Fruit fly (Drosophila melanogaster): Measurements from ENCODE around the gene Srp54.

Srp54 gene

DNA sequence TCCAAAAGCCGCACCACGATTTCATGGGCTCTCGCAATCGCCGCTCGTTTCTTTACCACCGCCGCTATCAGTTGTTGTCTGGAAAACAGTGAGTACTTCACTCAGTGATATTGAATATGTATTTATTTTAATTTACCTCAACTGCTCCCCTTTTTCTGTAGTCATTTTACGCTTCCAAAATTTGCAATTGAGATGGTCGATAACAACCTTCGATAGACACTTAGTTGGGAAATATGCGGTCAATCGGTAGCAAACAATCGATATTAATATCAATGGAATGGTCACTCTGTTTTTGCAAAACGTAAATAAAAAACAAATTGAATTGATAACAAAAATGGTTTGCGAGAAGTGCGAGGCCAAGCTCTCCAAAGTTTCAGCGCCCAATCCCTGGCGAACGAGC, 22.1 kb upstream of the Srp54 start, which contains the start of the genes CG34183 and CG4537 (continued):
- TF ChIP-seq Lim3 (GFP tag; IDR thresholded peaks at IDR 0.05) (no peak), CG7928 (GFP tag; optimal IDR thresholded peaks at IDR 0.05) (no peak), Aef1 (GFP tag; IDR thresholded peaks at IDR 0.05) (no peak), jing (GFP tag; optimal IDR thresholded peaks at IDR 0.05) (no peak), CTCF (GFP tag; optimal IDR thresholded peaks at IDR 0.05) (no peak), Mes4 (GFP tag; optimal IDR thresholded peaks at IDR 0.05) (no peak), odd (GFP tag; optimal IDR thresholded peaks at IDR 0.05) (no peak), pan (optimal IDR thresholded peaks at IDR 0.05) (no peak), pan (GFP tag; optimal IDR thresholded peaks at IDR 0.05 in 1 of 2, IDR thresholded peaks at IDR 0.05 in 1 of 2) (no peak), CG15696 (tag; optimal IDR thresholded peaks at IDR 0.05) (no peak), unpg (GFP tag; optimal IDR thresholded peaks at IDR 0.05) (no peak), kni (GFP tag; optimal IDR thresholded peaks at IDR 0.05) (no peak), Atf6 (GFP tag; IDR thresholded peaks at IDR 0.05) (no peak), Bgb (GFP tag; IDR thresholded peaks at IDR 0.05; ENCODE audit: partially characterized antibody) (peak; percentile 92), CG2120 (GFP tag; optimal IDR thresholded peaks at IDR 0.05) (peak; percentile 5), Med (GFP tag) (no peak), al (GFP tag; IDR thresholded peaks at IDR 0.05) (no peak), tup (GFP tag; optimal IDR thresholded peaks at IDR 0.05) (no peak), Hsf (GFP tag; optimal IDR thresholded peaks at IDR 0.05) (no peak), chinmo (GFP tag; IDR thresholded peaks at IDR 0.05; ENCODE audit: partially characterized antibody) (peak; percentile 94), CoRest (tag; optimal IDR thresholded peaks at IDR 0.05) (no peak), Ada2b (GFP tag; IDR thresholded peaks at IDR 0.05) (no peak), ken (GFP tag; IDR thresholded peaks at IDR 0.05) (no peak), dmrt11E (tag; optimal IDR thresholded peaks at IDR 0.05) (no peak), CG13624 (GFP tag; optimal IDR thresholded peaks at IDR 0.05) (peak; percentile 40), dati (GFP tag; IDR thresholded peaks at IDR 0.05) (no peak), CG7745 (tag; optimal IDR thresholded peaks at IDR 0.05) (no peak), chif (GFP tag; optimal IDR thresholded peaks at IDR 0.05) (no peak), run (tag; optimal IDR thresholded peaks at IDR 0.05) (no peak), Doc2 (GFP tag; IDR thresholded peaks at IDR 0.05) (no peak), ash1 (GFP tag; optimal IDR thresholded peaks at IDR 0.05) (no peak), ap (GFP tag; IDR thresholded peaks at IDR 0.05) (no peak), Nf-YA (GFP tag; IDR thresholded peaks at IDR 0.05) (no peak), CHES-1-like (GFP tag; optimal IDR thresholded peaks at IDR 0.05) (peak; percentile 57), Poxn (GFP tag; IDR thresholded peaks at IDR 0.05) (no peak), CG1647 (GFP tag; optimal IDR thresholded peaks at IDR 0.05) (no peak), gfzf (GFP tag; optimal IDR thresholded peaks at IDR 0.05) (peak; percentile 51), CG6689 (GFP tag; IDR thresholded peaks at IDR 0.05) (no peak), CG9932 (GFP tag; IDR thresholded peaks at IDR 0.05) (peak; percentile 33; the same call in 1 of the 2 replicates), CG3281 (GFP tag; optimal IDR thresholded peaks at IDR 0.05) (no peak), jumu (GFP tag; optimal IDR thresholded peaks at IDR 0.05) (no peak), Usf (GFP tag; optimal IDR thresholded peaks at IDR 0.05) (no peak), CG1024 (GFP tag; IDR thresholded peaks at IDR 0.05) (no peak), br (optimal IDR thresholded peaks at IDR 0.05) (no peak), disco-r (GFP tag; optimal IDR thresholded peaks at IDR 0.05) (no peak), CG31441 (GFP tag; IDR thresholded peaks at IDR 0.05) (no peak), gcm2 (GFP tag; optimal IDR thresholded peaks at IDR 0.05) (no peak), croc (GFP tag; conservative IDR thresholded peaks at IDR 0.05) (no peak), Antp (GFP tag; optimal IDR thresholded peaks at IDR 0.05) (no peak), schlank (tag; optimal IDR thresholded peaks at IDR 0.05) (no peak), CG17802 (tag; optimal IDR thresholded peaks at IDR 0.05) (no peak), hth (optimal IDR thresholded peaks at IDR 0.05) (no peak), luna (GFP tag; optimal IDR thresholded peaks at IDR 0.05) (no peak), CG18619 (GFP tag; optimal IDR thresholded peaks at IDR 0.05) (no peak)

All from whole organism, embryonic.